Worm (Caenorhabditis elegans): Measurements from ENCODE around the gene ugt-41.

The ugt-41 gene

DNA sequence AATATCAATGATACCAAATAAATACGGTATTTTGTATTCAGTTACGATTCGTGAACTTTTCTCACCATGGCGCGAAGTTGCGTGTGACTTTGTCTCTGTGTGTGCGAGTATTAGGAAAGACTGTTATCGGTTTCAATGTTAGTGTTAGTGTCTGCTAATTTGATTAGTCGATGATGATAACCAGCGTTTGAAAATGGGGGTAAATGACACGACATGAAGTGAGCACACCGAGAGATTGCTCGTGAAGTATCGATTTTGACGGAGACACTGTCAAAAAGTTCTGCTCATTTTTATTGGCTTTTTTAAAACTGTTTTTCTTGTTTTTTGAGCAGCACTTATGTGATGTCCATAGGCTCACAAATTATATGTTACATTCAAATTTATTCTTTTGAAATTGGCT is 35.0 kb upstream of the ugt-41 start (continued):
- TF ChIP-seq lin-26 (GFP tag; IDR thresholded peaks at IDR 0.05) (peak; percentile 50; the same call in 1 of the 2 replicates), ceh-100 (GFP tag; IDR thresholded peaks at IDR 0.05) (no peak), aptf-3 (GFP tag; IDR thresholded peaks at IDR 0.05) (no peak), F23B12.7 (tag; optimal IDR thresholded peaks at IDR 0.05; ENCODE audit: insufficient read depth) (no peak), lin-54 (GFP tag; optimal IDR thresholded peaks at IDR 0.05) (peak; percentile 35), F33H1.4 (GFP tag; IDR thresholded peaks at IDR 0.05) (0 out of 2 replicates have a peak, but pooled peaks have one; percentile 21), ceh-91 (GFP tag; IDR thresholded peaks at IDR 0.05) (no peak), snpc-4 (GFP tag; optimal IDR thresholded peaks at IDR 0.05) (no peak), snpc-4 (tag; optimal IDR thresholded peaks at IDR 0.05) (peak in 2 of 4 experiments; percentile 6 to 46), nfya-1 (tag; optimal IDR thresholded peaks at IDR 0.05; ENCODE audit: borderline replicate concordance, insufficient read depth) (no peak), rec-8 (tag; optimal IDR thresholded peaks at IDR 0.05) (no peak), D2030.7 (GFP tag; IDR thresholded peaks at IDR 0.05) (no peak), C06A6.2 (GFP tag; conservative IDR thresholded peaks at IDR 0.05) (no peak), nfya-2 (GFP tag; IDR thresholded peaks at IDR 0.05) (no peak), mcd-1 (GFP tag; IDR thresholded peaks at IDR 0.05) (no peak), hmg-1.2 (GFP tag; IDR thresholded peaks at IDR 0.05) (0 out of 2 replicates have a peak, but pooled peaks have one; percentile 31), let-607 (tag; optimal IDR thresholded peaks at IDR 0.05) (peak; percentile 46 to 68), ZK185.1 (tag; optimal IDR thresholded peaks at IDR 0.05; ENCODE audit: poor library complexity, severe bottlenecking) (peak; percentile 8), tbp1 (GFP tag; optimal IDR thresholded peaks at IDR 0.05) (peak; percentile 45), snpc-3.4 (tag; optimal IDR thresholded peaks at IDR 0.05) (peak; percentile 6), athp-1 (tag; optimal IDR thresholded peaks at IDR 0.05) (no peak), madf-6 (GFP tag; IDR thresholded peaks at IDR 0.05) (peak; percentile 67; the same call in 1 of the 2 replicates), unc-130 (GFP tag; optimal IDR thresholded peaks at IDR 0.05) (no peak), lsl-1 (GFP tag; optimal IDR thresholded peaks at IDR 0.05) (peak; percentile 33), hlh-26 (GFP tag; conservative IDR thresholded peaks at IDR 0.05) (no peak), nfyb-1 (GFP tag; IDR thresholded peaks at IDR 0.05) (peak; percentile 73; the same call in 1 of the 2 replicates), ztf-25 (GFP tag; IDR thresholded peaks at IDR 0.05) (0 out of 2 replicates have a peak, but pooled peaks have one; percentile 59), madf-10 (tag; optimal IDR thresholded peaks at IDR 0.05) (no peak)

DNA sequence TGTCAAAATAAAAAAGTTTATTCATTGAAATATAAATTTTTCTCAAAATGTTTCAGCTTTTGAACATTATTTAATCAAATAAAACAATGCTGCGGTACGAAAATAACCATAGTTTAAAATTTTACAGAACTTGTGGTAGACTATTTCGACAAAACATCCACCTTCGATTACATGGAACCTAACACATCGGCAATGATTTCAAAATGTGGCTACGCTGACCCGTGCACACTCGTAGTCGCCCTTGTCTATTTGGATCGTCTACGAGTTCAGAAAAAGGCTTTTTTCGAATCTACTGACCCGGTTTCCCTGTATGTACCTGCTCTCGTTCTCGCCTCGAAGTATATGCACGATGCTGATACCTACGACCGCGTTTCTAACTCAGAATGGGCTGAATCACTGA is 33.6 kb upstream of the ugt-41 start:
- TF ChIP-seq F33H1.4 (GFP tag; IDR thresholded peaks at IDR 0.05) = no peak
- no peak for TF ChIP-seq F39B2.1 (GFP tag; IDR thresholded peaks at IDR 0.05)
- TF ChIP-seq lin-35 (GFP tag; optimal IDR thresholded peaks at IDR 0.05) = no peak
- no peak for TF ChIP-seq atf-7 (tag; optimal IDR thresholded peaks at IDR 0.05)
- TF ChIP-seq ztf-28 (GFP tag; IDR thresholded peaks at IDR 0.05) = no peak
- TF ChIP-seq fkh-3 (tag; optimal IDR thresholded peaks at IDR 0.05) = no peak
- no peak for TF ChIP-seq let-526 (GFP tag; IDR thresholded peaks at IDR 0.05)
- peak; percentile 57; the same call in 1 of the 2 replicates for TF ChIP-seq ekl-4 (GFP tag; IDR thresholded peaks at IDR 0.05)
- TF ChIP-seq aptf-2 (GFP tag; conservative IDR thresholded peaks at IDR 0.05) = no peak
- no peak for TF ChIP-seq dpff-1 (tag; optimal IDR thresholded peaks at IDR 0.05)
- peak; percentile 49; the same call in 1 of the 2 replicates for TF ChIP-seq lin-26 (GFP tag; IDR thresholded peaks at IDR 0.05)
- TF ChIP-seq attf-5 (GFP tag; optimal IDR thresholded peaks at IDR 0.05) = no peak
- TF ChIP-seq efl-1 (GFP tag; optimal IDR thresholded peaks at IDR 0.05) = no peak
- no peak for TF ChIP-seq snpc-1.3 (tag; optimal IDR thresholded peaks at IDR 0.05; ENCODE audit: insufficient read depth)
- no peak for TF ChIP-seq aptf-3 (GFP tag; IDR thresholded peaks at IDR 0.05)
- no peak for TF ChIP-seq F57A8.1 (GFP tag; optimal IDR thresholded peaks at IDR 0.05)
- TF ChIP-seq B0019.2 (GFP tag; conservative IDR thresholded peaks at IDR 0.05) = no peak
- TF ChIP-seq ceh-100 (GFP tag; IDR thresholded peaks at IDR 0.05) = no peak
- TF ChIP-seq hlh-12 (tag; optimal IDR thresholded peaks at IDR 0.05) = no peak
- TF ChIP-seq K11D2.4 (GFP tag; IDR thresholded peaks at IDR 0.05) = no peak
- TF ChIP-seq him-1 (tag; optimal IDR thresholded peaks at IDR 0.05) = no peak
- peak; percentile 16 for TF ChIP-seq F49E8.2 (tag; optimal IDR thresholded peaks at IDR 0.05; ENCODE audit: insufficient read depth)
- TF ChIP-seq madf-10 (tag; optimal IDR thresholded peaks at IDR 0.05) = no peak
- TF ChIP-seq tbp1 (GFP tag; optimal IDR thresholded peaks at IDR 0.05) = peak; percentile 3
- no peak for TF ChIP-seq akir-1 (GFP tag; optimal IDR thresholded peaks at IDR 0.05)
